Worm (Caenorhabditis elegans) whole organism, L4/young adult: ENCODE data around the gene Y1A5A.1.

ENCODE experiments used
- W03F9.2 ChIP-seq: fragments of 150-350 bp; optimal IDR thresholded peaks from 2 replicates; lab custom pipeline; 2014; ENCODE audit warnings: missing biosample characterization, missing genetic modification characterization
- dao-5 ChIP-seq: sonication (generic microtip); optimal IDR thresholded peaks from 2 replicates; lab custom pipeline; 2016; ENCODE audit warnings: missing genotype, missing genetic modification characterization, moderate library complexity, missing compliant biosample characterization
- him-1 ChIP-seq: sonication (generic microtip); optimal IDR thresholded peaks from 2 replicates; lab custom pipeline; 2016; ENCODE audit warnings: missing genotype, missing genetic modification reagents, missing genetic modification characterization, missing compliant biosample characterization

DNA sequence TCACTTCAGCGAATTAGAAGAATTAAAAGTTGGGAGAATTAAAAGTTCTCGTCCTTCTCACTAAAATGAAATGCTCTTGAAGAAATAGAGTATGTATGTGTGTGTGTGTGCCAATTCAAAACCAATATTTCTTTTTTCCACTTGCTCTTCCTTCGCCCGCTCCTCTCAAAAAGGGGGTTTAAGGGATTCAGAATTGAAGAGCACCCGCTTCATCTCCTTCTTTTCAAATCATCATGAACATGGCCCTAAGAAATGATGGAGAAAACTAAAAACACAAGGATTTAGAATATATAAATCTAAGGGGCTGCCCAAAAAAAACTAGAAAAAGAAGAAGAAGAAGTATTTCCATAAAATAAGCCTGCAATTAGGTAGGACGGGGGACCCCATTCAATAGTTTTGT is 17.3 kb downstream of the Y1A5A.1 start:
- TF ChIP-seq dao-5 = no peak
- TF ChIP-seq him-1 = no peak
- no peak for TF ChIP-seq W03F9.2 (tag; lab: Kevin White, UChicago)
